Fruit fly (Drosophila melanogaster) whole organism, pupa: ENCODE results near the gene Acp63F.
A peak's percentile ranks its signal among the peaks of the same experiment; 100 is the strongest.

Experiments used
- CG10348 ChIP-seq: fragments of 200-800 bp; sonication (Bioruptor generic); IDR thresholded peaks from 2 replicates; pipeline ENCODE4 v1.3.6; 2022; ENCODE audit warnings: missing biosample characterization, missing genetic modification characterization
- CG12605 ChIP-seq: fragments of 200-800 bp; sonication (Bioruptor generic); IDR thresholded peaks from 2 replicates; pipeline ENCODE4 v1.3.6; 2022; ENCODE audit warnings: missing biosample characterization, missing genetic modification characterization
- CG13204 ChIP-seq: fragments of 200-800 bp; sonication (Bioruptor generic); optimal IDR thresholded peaks from 2 replicates; lab custom pipeline; 2018; ENCODE audit warnings: missing biosample characterization, mild to moderate bottlenecking, missing genetic modification characterization, moderate library complexity
- CG14655 ChIP-seq: fragments of 200-800 bp; sonication (Bioruptor generic); optimal IDR thresholded peaks from 3 replicates; lab custom pipeline; 2017; ENCODE audit warnings: mild to moderate bottlenecking, missing biosample characterization, missing genetic modification reagents, missing genetic modification characterization
- CG15710 ChIP-seq: fragments of 200-800 bp; sonication (Bioruptor generic); optimal IDR thresholded peaks from 2 replicates; lab custom pipeline; 2018; ENCODE audit warnings: missing biosample characterization, mild to moderate bottlenecking, missing genetic modification characterization, moderate library complexity
- CG17806 ChIP-seq: fragments of 200-800 bp; sonication (Bioruptor generic); optimal IDR thresholded peaks from 2 replicates; lab custom pipeline; 2018; ENCODE audit warnings: missing biosample characterization, mild to moderate bottlenecking, missing genetic modification characterization, moderate library complexity
- CG32121 ChIP-seq: fragments of 200-800 bp; sonication (Bioruptor generic); IDR thresholded peaks from 2 replicates; pipeline ENCODE4 v1.3.6; 2022; ENCODE audit warnings: missing biosample characterization, missing genetic modification characterization
- CG34367 ChIP-seq: fragments of 200-800 bp; sonication (Bioruptor generic); optimal IDR thresholded peaks from 2 replicates; lab custom pipeline; 2018; ENCODE audit warnings: missing biosample characterization, mild to moderate bottlenecking, missing genetic modification characterization
- CG4496 ChIP-seq: fragments of 200-800 bp; sonication (Bioruptor generic); IDR thresholded peaks from 3 replicates; pipeline ENCODE4 v1.3.6; 2022; ENCODE audit warnings: missing biosample characterization, missing genetic modification characterization
- CG8159 ChIP-seq: fragments of 200-800 bp; sonication (Bioruptor generic); optimal IDR thresholded peaks from 3 replicates; lab custom pipeline; 2018; ENCODE audit warnings: missing biosample characterization, mild to moderate bottlenecking, missing genetic modification characterization, moderate library complexity
- CG8301 ChIP-seq: fragments of 200-800 bp; sonication (Bioruptor generic); optimal IDR thresholded peaks from 2 replicates; lab custom pipeline; 2018; ENCODE audit warnings: missing biosample characterization, mild to moderate bottlenecking, missing genetic modification characterization
- CG9948 ChIP-seq: fragments of 200-800 bp; sonication (Bioruptor generic); optimal IDR thresholded peaks from 2 replicates; lab custom pipeline; 2018; ENCODE audit warnings: missing biosample characterization, mild to moderate bottlenecking, missing genetic modification characterization, moderate library complexity
- D1 ChIP-seq: fragments of 200-800 bp; sonication (Bioruptor generic); optimal IDR thresholded peaks from 2 replicates; lab custom pipeline; 2018; ENCODE audit warnings: missing biosample characterization, mild to moderate bottlenecking, missing genetic modification characterization, moderate library complexity
- EcR ChIP-seq: fragments of 200-800 bp; sonication (Bioruptor generic); optimal IDR thresholded peaks from 3 replicates; lab custom pipeline; 2019; ENCODE audit warnings: missing biosample characterization, missing genetic modification characterization, mild to moderate bottlenecking, moderate library complexity, missing genetic modification reagents
- Ets98B ChIP-seq: fragments of 200-800 bp; sonication (Bioruptor generic); IDR thresholded peaks from 2 replicates; pipeline ENCODE4 v1.3.6; 2022; ENCODE audit warnings: missing biosample characterization, missing genetic modification characterization
- Pif1A ChIP-seq: fragments of 200-800 bp; sonication (Bioruptor generic); optimal IDR thresholded peaks from 3 replicates; lab custom pipeline; 2016; ENCODE audit warnings: missing biosample characterization, missing genetic modification characterization
- Pif1B ChIP-seq: fragments of 200-800 bp; sonication (Bioruptor generic); optimal IDR thresholded peaks from 3 replicates; lab custom pipeline; 2016; ENCODE audit warnings: missing biosample characterization, missing genetic modification characterization
- Snoo ChIP-seq: fragments of 200-800 bp; sonication (Bioruptor generic); optimal IDR thresholded peaks from 3 replicates; lab custom pipeline; 2017; ENCODE audit warnings: missing biosample characterization, mild to moderate bottlenecking, missing genetic modification characterization, inconsistent platforms
- fd96Ca ChIP-seq: fragments of 200-800 bp; sonication (Bioruptor generic); IDR thresholded peaks from 3 replicates; pipeline ENCODE4 v1.3.6; 2022; ENCODE audit warnings: missing biosample characterization, missing genetic modification characterization
- gl ChIP-seq: fragments of 200-800 bp; sonication (Bioruptor generic); optimal IDR thresholded peaks from 2 replicates; lab custom pipeline; 2018; ENCODE audit warnings: missing biosample characterization, mild to moderate bottlenecking, missing genetic modification characterization
- rn ChIP-seq: fragments of 200-800 bp; sonication (Bioruptor generic); IDR thresholded peaks from 2 replicates; pipeline ENCODE4 v1.3.6; 2022; ENCODE audit warnings: missing biosample characterization, missing genetic modification characterization

Gene Acp63F

dm6 chr3L:3784001-3784400 is 32.2 kb downstream of the Acp63F start:
- TF ChIP-seq CG13204 (GFP tag; lab: Kevin White, UChicago) (peak; percentile 32), fd96Ca (GFP tag; lab: Robert Waterston, UW) (peak; percentile 63; the same call in 2 of the 3 replicates), Snoo (tag; lab: Kevin White, UChicago) (no peak), rn (GFP tag; lab: Robert Waterston, UW) (0 out of 2 replicates have a peak, but pooled peaks have one; percentile 7), EcR (GFP tag; lab: Kevin White, UChicago) (peak; percentile 95), Pif1A (no peak), Ets98B (GFP tag; lab: Robert Waterston, UW) (peak; percentile 49), CG4496 (peak; percentile 63), CG32121 (GFP tag; lab: Robert Waterston, UW) (0 out of 2 replicates have a peak, but pooled peaks have one; percentile 13)
- TF ChIP-seq, all 21 proteins: peak for 7

dm6 chr3L:3783436-3783835 is 32.7 kb downstream of the Acp63F start:
- TF ChIP-seq Ets98B (GFP tag; lab: Robert Waterston, UW) (no peak), gl (tag; lab: Kevin White, UChicago) (no peak), fd96Ca (GFP tag; lab: Robert Waterston, UW) (no peak)

- TF ChIP-seq D1 (tag; lab: Kevin White, UChicago), result no peak
- TF ChIP-seq CG13204 (GFP tag; lab: Kevin White, UChicago), result no peak
- TF ChIP-seq gl (tag; lab: Kevin White, UChicago), result peak; percentile 19
- TF ChIP-seq Snoo (tag; lab: Kevin White, UChicago), result no peak
- peak; percentile 19 for TF ChIP-seq CG8159 (tag; lab: Kevin White, UChicago)
- peak; percentile 34 for TF ChIP-seq EcR (GFP tag; lab: Kevin White, UChicago)
- no peak for TF ChIP-seq CG17806 (tag; lab: Kevin White, UChicago)
- TF ChIP-seq, all 21 proteins: peak for 3
Measured at dm6 chr3L:3782584-3783218, 33.5 kb downstream of the Acp63F start.

- TF ChIP-seq rn (GFP tag; lab: Robert Waterston, UW) (no peak), gl (tag; lab: Kevin White, UChicago) (no peak), Snoo (tag; lab: Kevin White, UChicago) (no peak), CG34367 (tag; lab: Kevin White, UChicago) (no peak), D1 (tag; lab: Kevin White, UChicago) (no peak), CG9948 (tag; lab: Kevin White, UChicago) (no peak), fd96Ca (GFP tag; lab: Robert Waterston, UW) (no peak), CG8301 (tag; lab: Kevin White, UChicago) (peak; percentile 13), EcR (GFP tag; lab: Kevin White, UChicago) (no peak), CG8159 (tag; lab: Kevin White, UChicago) (peak; percentile 29), CG17806 (tag; lab: Kevin White, UChicago) (peak; percentile 23), CG14655 (GFP tag; lab: Kevin White, UChicago) (peak; percentile 25), Ets98B (GFP tag; lab: Robert Waterston, UW) (0 out of 2 replicates have a peak, but pooled peaks have one; percentile 12), Pif1B (GFP tag; lab: Kevin White, UChicago) (no peak), CG13204 (GFP tag; lab: Kevin White, UChicago) (no peak), CG12605 (GFP tag; lab: Robert Waterston, UW) (no peak), CG4496 (0 out of 3 replicates have a peak, but pooled peaks have one; percentile 29), CG10348 (GFP tag; lab: Robert Waterston, UW) (no peak), CG32121 (GFP tag; lab: Robert Waterston, UW) (no peak), CG15710 (no peak), Pif1A (no peak)
Measured at dm6 chr3L:3778463-3778862, 37.7 kb downstream of the Acp63F start.

dm6 chr3L:3776559-3777097 is 39.5 kb downstream of the Acp63F start:
- TF ChIP-seq CG13204 (GFP tag; lab: Kevin White, UChicago), result no peak
- TF ChIP-seq gl (tag; lab: Kevin White, UChicago), result no peak
- TF ChIP-seq CG4496, result no peak
- no peak for TF ChIP-seq CG12605 (GFP tag; lab: Robert Waterston, UW)
- no peak for TF ChIP-seq CG10348 (GFP tag; lab: Robert Waterston, UW)
- TF ChIP-seq CG34367 (tag; lab: Kevin White, UChicago), result no peak
- TF ChIP-seq CG8159 (tag; lab: Kevin White, UChicago), result no peak
- TF ChIP-seq CG9948 (tag; lab: Kevin White, UChicago), result no peak
- TF ChIP-seq CG17806 (tag; lab: Kevin White, UChicago), result no peak
- TF ChIP-seq CG8301 (tag; lab: Kevin White, UChicago), result no peak
- TF ChIP-seq Pif1B (GFP tag; lab: Kevin White, UChicago), result no peak

- TF ChIP-seq CG14655 (GFP tag; lab: Kevin White, UChicago) (no peak), D1 (tag; lab: Kevin White, UChicago) (no peak), CG8159 (tag; lab: Kevin White, UChicago) (no peak), CG15710 (no peak), CG17806 (tag; lab: Kevin White, UChicago) (no peak), CG12605 (GFP tag; lab: Robert Waterston, UW) (no peak), CG4496 (no peak), Pif1A (no peak), Snoo (tag; lab: Kevin White, UChicago) (no peak), gl (tag; lab: Kevin White, UChicago) (no peak), Ets98B (GFP tag; lab: Robert Waterston, UW) (no peak), fd96Ca (GFP tag; lab: Robert Waterston, UW) (no peak)
Measured at dm6 chr3L:3773317-3773716, 42.8 kb downstream of the Acp63F start.
